Fruit fly (Drosophila melanogaster) whole organism, embryonic: ENCODE data around the gene Hayan.

Experiments
- Atf-2 ChIP-seq: fragments of 200-800 bp; sonication (Bioruptor generic); optimal IDR thresholded peaks from 2 replicates; lab custom pipeline; 2016; ENCODE audit warnings: missing biosample characterization, missing genetic modification characterization
- CG10147 ChIP-seq: fragments of 200-800 bp; sonication (Bioruptor generic); optimal IDR thresholded peaks from 2 replicates; lab custom pipeline; 2019; ENCODE audit warnings: missing biosample characterization, mild to moderate bottlenecking, missing genetic modification characterization, moderate library complexity
- CG11456 ChIP-seq: fragments of 200-800 bp; sonication (Bioruptor generic); IDR thresholded peaks from 3 replicates; pipeline ENCODE4 v1.3.6; 2022; ENCODE audit warnings: missing biosample characterization, missing genetic modification characterization
- CG11695 ChIP-seq: fragments of 200-800 bp; sonication (Bioruptor generic); IDR thresholded peaks from 3 replicates; pipeline ENCODE4 v1.3.6; 2022; ENCODE audit warnings: missing biosample characterization, missing genetic modification characterization
- CG12659 ChIP-seq: fragments of 200-800 bp; sonication (Bioruptor generic); optimal IDR thresholded peaks from 3 replicates; lab custom pipeline; 2017; ENCODE audit warnings: mild to moderate bottlenecking, missing biosample characterization, missing genetic modification reagents, missing genetic modification characterization
- CG13287 ChIP-seq: fragments of 200-800 bp; sonication (Bioruptor generic); IDR thresholded peaks from 2 replicates; pipeline ENCODE4 v1.3.6; 2022; ENCODE audit warnings: missing biosample characterization, missing genetic modification characterization; ENCODE audit not compliant: partially characterized antibody
- CG17912 ChIP-seq: fragments of 200-800 bp; sonication (Bioruptor generic); optimal IDR thresholded peaks from 2 replicates; lab custom pipeline; 2018; ENCODE audit warnings: missing biosample characterization, mild to moderate bottlenecking, missing genetic modification characterization
- CG2199 ChIP-seq: fragments of 200-800 bp; sonication (Bioruptor generic); IDR thresholded peaks from 3 replicates; pipeline ENCODE4 v1.3.6; 2022; ENCODE audit warnings: missing biosample characterization, missing genetic modification characterization
- CG31388 ChIP-seq: fragments of 200-800 bp; sonication (Bioruptor generic); optimal IDR thresholded peaks from 2 replicates; lab custom pipeline; 2016; ENCODE audit warnings: missing biosample characterization, missing genetic modification characterization
- CG33557 ChIP-seq: fragments of 200-800 bp; sonication (Bioruptor generic); optimal IDR thresholded peaks from 2 replicates; lab custom pipeline; 2019; ENCODE audit warnings: missing biosample characterization, mild to moderate bottlenecking, missing genetic modification characterization, moderate library complexity
- CG34376 ChIP-seq: fragments of 200-800 bp; sonication (Bioruptor generic); optimal IDR thresholded peaks from 2 replicates; lab custom pipeline; 2018; ENCODE audit warnings: missing biosample characterization, mild to moderate bottlenecking, missing genetic modification characterization
- CG6175 ChIP-seq: fragments of 200-800 bp; sonication (Bioruptor generic); IDR thresholded peaks from 3 replicates; pipeline ENCODE4 v1.3.6; 2022; ENCODE audit warnings: missing biosample characterization, missing genetic modification characterization
- CG7556 ChIP-seq: fragments of 200-800 bp; sonication (Bioruptor generic); optimal IDR thresholded peaks from 2 replicates; lab custom pipeline; 2017; ENCODE audit warnings: missing biosample characterization, mild to moderate bottlenecking, missing genetic modification characterization
- CG9932 ChIP-seq: fragments of 200-800 bp; sonication (Bioruptor generic); IDR thresholded peaks from 2 replicates; pipeline ENCODE4 v1.3.6; 2022; ENCODE audit warnings: missing biosample characterization, missing genetic modification characterization
- Dbx ChIP-seq: fragments of 200-800 bp; sonication (Bioruptor generic); IDR thresholded peaks from 3 replicates; pipeline ENCODE4 v1.3.6; 2022; ENCODE audit warnings: missing biosample characterization, missing genetic modification characterization
- Doc2 ChIP-seq: fragments of 200-800 bp; sonication (Bioruptor generic); IDR thresholded peaks from 2 replicates; pipeline ENCODE4 v1.3.6; 2022; ENCODE audit warnings: missing biosample characterization, missing genetic modification characterization
- Dp ChIP-seq: fragments of 200-800 bp; sonication (Bioruptor generic); optimal IDR thresholded peaks from 2 replicates; lab custom pipeline; 2018; ENCODE audit warnings: missing biosample characterization, mild to moderate bottlenecking, missing genetic modification characterization, moderate library complexity
- H15 ChIP-seq: fragments of 200-800 bp; sonication (Bioruptor generic); IDR thresholded peaks from 3 replicates; pipeline ENCODE4 v1.3.6; 2022; ENCODE audit warnings: missing biosample characterization, missing genetic modification characterization
- HHEX ChIP-seq: fragments of 200-800 bp; sonication (Bioruptor generic); optimal IDR thresholded peaks from 3 replicates; lab custom pipeline; 2017; ENCODE audit warnings: missing biosample characterization, mild to moderate bottlenecking, missing genetic modification characterization, missing genetic modification reagents
- Kr ChIP-seq: fragments of 200-800 bp; sonication (Bioruptor generic); optimal IDR thresholded peaks from 2 replicates; lab custom pipeline; 2017; ENCODE audit warnings: missing biosample characterization, mild to moderate bottlenecking, missing genetic modification characterization
- Myb ChIP-seq: fragments of 200-800 bp; sonication (Bioruptor generic); optimal IDR thresholded peaks from 2 replicates; lab custom pipeline; 2016; ENCODE audit warnings: missing biosample characterization, missing genetic modification characterization
- Nf-YA ChIP-seq: fragments of 200-800 bp; sonication (Bioruptor generic); IDR thresholded peaks from 2 replicates; pipeline ENCODE4 v1.3.6; 2022; ENCODE audit warnings: missing biosample characterization, missing genetic modification characterization
- Nf-YB ChIP-seq: fragments of 200-800 bp; sonication (Bioruptor generic); optimal IDR thresholded peaks from 3 replicates; lab custom pipeline; 2019; ENCODE audit warnings: missing biosample characterization, mild to moderate bottlenecking, missing genetic modification characterization, moderate library complexity
- Rfx ChIP-seq: fragments of 200-800 bp; sonication (Bioruptor generic); IDR thresholded peaks from 2 replicates; pipeline ENCODE4 v1.3.6; 2022; ENCODE audit warnings: missing biosample characterization, missing genetic modification characterization
- Sox100B ChIP-seq: fragments of 200-800 bp; sonication (Bioruptor generic); optimal IDR thresholded peaks from 3 replicates; lab custom pipeline; 2018; ENCODE audit warnings: missing biosample characterization, mild to moderate bottlenecking, missing genetic modification characterization
- ab ChIP-seq: fragments of 200-800 bp; sonication (Bioruptor generic); optimal IDR thresholded peaks from 2 replicates; lab custom pipeline; 2016; ENCODE audit warnings: missing biosample characterization, missing genetic modification characterization
- abd-A ChIP-seq: fragments of 200-800 bp; sonication (Bioruptor generic); optimal IDR thresholded peaks from 3 replicates; lab custom pipeline; 2019; ENCODE audit warnings: missing biosample characterization, mild to moderate bottlenecking, missing genetic modification characterization, moderate library complexity
- aop ChIP-seq: fragments of 200-800 bp; sonication (Bioruptor generic); IDR thresholded peaks from 2 replicates; pipeline ENCODE4 v1.3.6; 2022; ENCODE audit warnings: missing biosample characterization, missing genetic modification characterization
- ato ChIP-seq: fragments of 200-800 bp; sonication (Bioruptor generic); IDR thresholded peaks from 2 replicates; pipeline ENCODE4 v1.3.6; 2022; ENCODE audit warnings: missing biosample characterization, missing genetic modification characterization; ENCODE audit not compliant: partially characterized antibody
- az2 ChIP-seq: fragments of 200-800 bp; sonication (Bioruptor generic); optimal IDR thresholded peaks from 3 replicates; lab custom pipeline; 2016; ENCODE audit warnings: missing biosample characterization, missing genetic modification characterization
- bbx ChIP-seq: fragments of 200-800 bp; sonication (Bioruptor generic); IDR thresholded peaks from 2 replicates; pipeline ENCODE4 v1.3.6; 2022; ENCODE audit warnings: missing biosample characterization, missing genetic modification characterization; ENCODE audit not compliant: partially characterized antibody
- br ChIP-seq: fragments of >200 bp; optimal IDR thresholded peaks from 2 replicates; lab custom pipeline; 2017
- cas ChIP-seq: fragments of 200-800 bp; sonication (Bioruptor generic); IDR thresholded peaks from 2 replicates; pipeline ENCODE4 v1.3.6; 2022; ENCODE audit warnings: missing biosample characterization, missing genetic modification characterization
- cg ChIP-seq: fragments of 200-800 bp; sonication (Bioruptor generic); optimal IDR thresholded peaks from 3 replicates; lab custom pipeline; 2019; ENCODE audit warnings: missing biosample characterization, mild to moderate bottlenecking, missing genetic modification characterization, moderate library complexity
- corto ChIP-seq: fragments of 200-800 bp; sonication (Bioruptor generic); optimal IDR thresholded peaks from 2 replicates; lab custom pipeline; 2016; ENCODE audit warnings: missing biosample characterization, mild to moderate bottlenecking, missing genetic modification characterization, moderate library complexity
- eyg ChIP-seq: fragments of 200-800 bp; sonication (Bioruptor generic); optimal IDR thresholded peaks from 3 replicates; lab custom pipeline; 2016; ENCODE audit warnings: missing biosample characterization, missing genetic modification characterization
- fd3F ChIP-seq: fragments of 200-800 bp; sonication (Bioruptor generic); optimal IDR thresholded peaks from 2 replicates; lab custom pipeline; 2018; ENCODE audit warnings: missing biosample characterization, mild to moderate bottlenecking, missing genetic modification characterization, moderate library complexity
- fd64A ChIP-seq: fragments of 200-800 bp; sonication (Bioruptor generic); optimal IDR thresholded peaks from 3 replicates; lab custom pipeline; 2018; ENCODE audit warnings: missing biosample characterization, mild to moderate bottlenecking, missing genetic modification characterization
- ftz-f1 ChIP-seq: fragments of 200-800 bp; sonication (Bioruptor generic); optimal IDR thresholded peaks from 2 replicates; lab custom pipeline; 2016; ENCODE audit warnings: missing biosample characterization, missing genetic modification characterization
- gsb ChIP-seq: fragments of 200-800 bp; sonication (Bioruptor generic); IDR thresholded peaks from 2 replicates; pipeline ENCODE4 v1.3.6; 2022; ENCODE audit warnings: missing biosample characterization, missing genetic modification characterization
- gsb-n ChIP-seq: fragments of 200-800 bp; sonication (Bioruptor generic); optimal IDR thresholded peaks from 3 replicates; lab custom pipeline; 2018; ENCODE audit warnings: missing biosample characterization, mild to moderate bottlenecking, missing genetic modification characterization
- oc ChIP-seq: fragments of 200-800 bp; sonication (Bioruptor generic); optimal IDR thresholded peaks from 2 replicates; lab custom pipeline; 2018; ENCODE audit warnings: missing biosample characterization, mild to moderate bottlenecking, missing genetic modification characterization, moderate library complexity
- run ChIP-seq: fragments of 200-800 bp; sonication (Bioruptor generic); optimal IDR thresholded peaks from 3 replicates; lab custom pipeline; 2018; ENCODE audit warnings: missing biosample characterization, mild to moderate bottlenecking, missing genetic modification characterization
- sc ChIP-seq, 3 experiments: fragments of >200 bp in 2 of 3; fragments of 200-800 bp in 1 of 3; sonication (Bioruptor generic) in 1 of 3; optimal IDR thresholded peaks; 2 replicates in 2 of 3; 3 replicates in 1 of 3; lab custom pipeline; 2017; ENCODE audit warnings: mild to moderate bottlenecking in 1 of 3, missing biosample characterization in 1 of 3, missing genetic modification characterization in 1 of 3, missing genetic modification reagents in 1 of 3
- sens-2 ChIP-seq: fragments of 200-800 bp; sonication (Bioruptor generic); IDR thresholded peaks from 2 replicates; pipeline ENCODE4 v1.3.6; 2022; ENCODE audit warnings: missing biosample characterization, missing genetic modification characterization
- sob ChIP-seq: fragments of 200-800 bp; sonication (Bioruptor generic); IDR thresholded peaks from 2 replicates; pipeline ENCODE4 v1.3.6; 2022; ENCODE audit warnings: missing biosample characterization, missing genetic modification characterization
- stwl ChIP-seq: fragments of 200-800 bp; sonication (Bioruptor generic); optimal IDR thresholded peaks from 3 replicates; lab custom pipeline; 2018; ENCODE audit warnings: missing biosample characterization, mild to moderate bottlenecking, missing genetic modification characterization, moderate library complexity
- trh ChIP-seq: fragments of 200-800 bp; sonication (Bioruptor generic); optimal IDR thresholded peaks from 2 replicates; lab custom pipeline; 2016; ENCODE audit warnings: missing biosample characterization, missing genetic modification characterization
- tup ChIP-seq: fragments of 200-800 bp; sonication (Bioruptor generic); optimal IDR thresholded peaks from 2 replicates; lab custom pipeline; 2016; ENCODE audit warnings: missing biosample characterization, mild to moderate bottlenecking, missing genetic modification characterization, moderate library complexity
- unc-4 ChIP-seq: fragments of 200-800 bp; sonication (Bioruptor generic); IDR thresholded peaks from 2 replicates; pipeline ENCODE4 v1.3.6; 2022; ENCODE audit warnings: missing biosample characterization, missing genetic modification characterization; ENCODE audit not compliant: partially characterized antibody

The Hayan gene

dm6 chrX:18504948-18505597 is 21.5 kb upstream of the Hayan start, which contains the start of gene Wnt5 (continued):
- TF ChIP-seq Nf-YA (GFP tag; lab: Robert Waterston, UW) (no peak), CG9932 (GFP tag; lab: Robert Waterston, UW) (no peak), Sox100B (GFP tag; lab: Kevin White, UChicago) (no peak), ato (GFP tag; lab: Robert Waterston, UW) (0 out of 2 replicates have a peak, but pooled peaks have one; percentile 34), Nf-YB (peak; percentile 4), CG6175 (no peak), run (peak; percentile 52), aop (GFP tag; lab: Robert Waterston, UW) (no peak), az2 (GFP tag; lab: Kevin White, UChicago) (no peak), Kr (no peak), CG33557 (GFP tag; lab: Kevin White, UChicago) (no peak), sc (optimal IDR thresholded peaks at IDR 0.05; lab: Kevin White, UChicago) (no peak), sc (GFP tag; optimal IDR thresholded peaks at IDR 0.05; lab: Kevin White, UChicago) (no peak), Atf-2 (no peak), H15 (no peak), Dp (no peak), CG13287 (GFP tag; lab: Robert Waterston, UW) (peak; percentile 43; the same call in 1 of the 2 replicates), CG2199 (GFP tag; lab: Robert Waterston, UW) (peak; percentile 92), br (lab: Kevin White, UChicago) (no peak), trh (GFP tag; lab: Kevin White, UChicago) (no peak), unc-4 (GFP tag; lab: Robert Waterston, UW) (no peak), sens-2 (GFP tag; lab: Robert Waterston, UW) (no peak), eyg (GFP tag; lab: Kevin White, UChicago) (no peak), CG31388 (GFP tag; lab: Kevin White, UChicago) (no peak), Dbx (GFP tag; lab: Robert Waterston, UW) (no peak), stwl (tag; lab: Kevin White, UChicago) (peak; percentile 45), abd-A (tag; lab: Kevin White, UChicago) (no peak), Myb (no peak), CG11695 (GFP tag; lab: Robert Waterston, UW) (no peak), ab (GFP tag; lab: Kevin White, UChicago) (no peak), oc (peak; percentile 10), HHEX (GFP tag; lab: Kevin White, UChicago) (no peak), gsb-n (tag; lab: Kevin White, UChicago) (peak; percentile 62), ftz-f1 (GFP tag; lab: Kevin White, UChicago) (no peak), CG17912 (no peak), gsb (no peak), cas (GFP tag; lab: Robert Waterston, UW) (no peak), CG7556 (GFP tag; lab: Kevin White, UChicago) (no peak), CG34376 (GFP tag; lab: Kevin White, UChicago) (no peak), CG11456 (GFP tag; lab: Robert Waterston, UW) (no peak), Rfx (GFP tag; lab: Robert Waterston, UW) (no peak), CG12659 (GFP tag; lab: Kevin White, UChicago) (peak; percentile 56), sob (GFP tag; lab: Robert Waterston, UW) (no peak), bbx (GFP tag; lab: Robert Waterston, UW) (peak; percentile 57), fd3F (GFP tag; lab: Kevin White, UChicago) (no peak), CG10147 (GFP tag; lab: Kevin White, UChicago) (no peak), Doc2 (GFP tag; lab: Robert Waterston, UW) (no peak), cg (peak; percentile 43), fd64A (GFP tag; lab: Kevin White, UChicago) (no peak), tup (GFP tag; lab: Kevin White, UChicago) (no peak), corto (GFP tag; lab: Kevin White, UChicago) (no peak)
